Fruit fly (Drosophila melanogaster) whole organism, embryonic: ENCODE data around the gene Sbds.

ENCODE experiments used
- CG10147 ChIP-seq: fragments of 200-800 bp; sonication (Bioruptor generic); optimal IDR thresholded peaks from 2 replicates; lab custom pipeline; 2019; ENCODE audit warnings: missing biosample characterization, mild to moderate bottlenecking, missing genetic modification characterization, moderate library complexity
- CG10321 ChIP-seq: fragments of 200-800 bp; sonication (Bioruptor generic); IDR thresholded peaks from 2 replicates; pipeline ENCODE4 v1.3.6; 2022; ENCODE audit warnings: missing biosample characterization, missing genetic modification characterization
- CG10462 ChIP-seq: fragments of 200-800 bp; sonication (Bioruptor generic); optimal IDR thresholded peaks from 2 replicates; lab custom pipeline; 2016; ENCODE audit warnings: missing biosample characterization, missing genetic modification characterization
- CG11696 ChIP-seq: fragments of 200-800 bp; sonication (Bioruptor generic); IDR thresholded peaks from 2 replicates; pipeline ENCODE4 v1.3.6; 2022; ENCODE audit warnings: missing biosample characterization, missing genetic modification characterization
- CG12659 ChIP-seq: fragments of 200-800 bp; sonication (Bioruptor generic); optimal IDR thresholded peaks from 3 replicates; lab custom pipeline; 2017; ENCODE audit warnings: mild to moderate bottlenecking, missing biosample characterization, missing genetic modification reagents, missing genetic modification characterization
- CG13123 ChIP-seq: fragments of 200-800 bp; sonication (Bioruptor generic); optimal IDR thresholded peaks from 2 replicates; lab custom pipeline; 2016; ENCODE audit warnings: missing biosample characterization, missing genetic modification characterization
- CG1529 ChIP-seq: fragments of 200-800 bp; sonication (Bioruptor generic); optimal IDR thresholded peaks from 3 replicates; lab custom pipeline; 2018; ENCODE audit warnings: missing biosample characterization, missing genetic modification characterization
- CG15514 ChIP-seq: fragments of 200-800 bp; sonication (Bioruptor generic); optimal IDR thresholded peaks from 3 replicates; lab custom pipeline; 2017; ENCODE audit warnings: missing biosample characterization, missing genetic modification characterization, mild to moderate bottlenecking, moderate library complexity, missing genetic modification reagents
- CG1602 ChIP-seq: fragments of 200-800 bp; sonication (Bioruptor generic); optimal IDR thresholded peaks from 3 replicates; lab custom pipeline; 2016; ENCODE audit warnings: missing biosample characterization, missing genetic modification characterization
- CG17385 ChIP-seq: fragments of 200-800 bp; sonication (Bioruptor generic); optimal IDR thresholded peaks from 3 replicates; lab custom pipeline; 2018; ENCODE audit warnings: missing biosample characterization, mild to moderate bottlenecking, missing genetic modification characterization
- CG18011 ChIP-seq: fragments of 200-800 bp; sonication (Bioruptor generic); optimal IDR thresholded peaks from 2 replicates; lab custom pipeline; 2017; ENCODE audit warnings: missing biosample characterization, missing genetic modification characterization, mild to moderate bottlenecking, moderate library complexity, missing genotype
- CG18262 ChIP-seq: fragments of 200-800 bp; optimal IDR thresholded peaks from 3 replicates; lab custom pipeline; 2019; ENCODE audit warnings: missing biosample characterization, mild to moderate bottlenecking, missing genetic modification characterization, moderate library complexity
- CG2678 ChIP-seq: fragments of 200-800 bp; sonication (Bioruptor generic); optimal IDR thresholded peaks from 3 replicates; lab custom pipeline; 2019; ENCODE audit warnings: missing biosample characterization, mild to moderate bottlenecking, missing genetic modification characterization, moderate library complexity
- CG3065 ChIP-seq: fragments of 200-800 bp; sonication (Bioruptor generic); optimal IDR thresholded peaks from 2 replicates; lab custom pipeline; 2016; ENCODE audit warnings: missing biosample characterization, missing genetic modification characterization
- CG31365 ChIP-seq: fragments of 200-800 bp; sonication (Bioruptor generic); optimal IDR thresholded peaks from 2 replicates; lab custom pipeline; 2018; ENCODE audit warnings: missing biosample characterization, mild to moderate bottlenecking, missing genetic modification characterization
- CG32772 ChIP-seq: fragments of 200-800 bp; sonication (Bioruptor generic); IDR thresholded peaks from 2 replicates; pipeline ENCODE4 v1.3.6; 2022; ENCODE audit warnings: missing biosample characterization, missing genetic modification characterization
- CG5245 ChIP-seq: fragments of 200-800 bp; sonication (Bioruptor generic); optimal IDR thresholded peaks from 3 replicates; lab custom pipeline; 2016; ENCODE audit warnings: missing biosample characterization, missing genetic modification characterization
- CG5953 ChIP-seq: fragments of 200-800 bp; sonication (Bioruptor generic); IDR thresholded peaks from 2 replicates; pipeline ENCODE4 v1.3.6; 2022; ENCODE audit warnings: missing biosample characterization, missing genetic modification characterization
- Dfd ChIP-seq, 2 experiments: fragments of >200 bp; optimal IDR thresholded peaks; 2 replicates each; lab custom pipeline; 2017; ENCODE audit warnings: missing biosample characterization in 2 of 2, missing genetic modification characterization in 2 of 2
- Drgx ChIP-seq: fragments of 200-800 bp; sonication (Bioruptor generic); IDR thresholded peaks from 2 replicates; pipeline ENCODE4 v1.3.6; 2022; ENCODE audit warnings: missing biosample characterization, missing genetic modification characterization
- Elba2 ChIP-seq: fragments of 200-800 bp; sonication (Bioruptor generic); optimal IDR thresholded peaks from 3 replicates; lab custom pipeline; 2016; ENCODE audit warnings: missing biosample characterization, missing genetic modification characterization
- Ets65A ChIP-seq: fragments of 200-800 bp; sonication (Bioruptor generic); peaks from one replicate; lab custom pipeline; 2016; ENCODE audit warnings: missing biosample characterization, missing genetic modification characterization
- Ets97D ChIP-seq: fragments of 200-800 bp; sonication (Bioruptor generic); optimal IDR thresholded peaks from 3 replicates; lab custom pipeline; 2016; ENCODE audit warnings: missing biosample characterization, missing genetic modification characterization
- HHEX ChIP-seq: fragments of 200-800 bp; sonication (Bioruptor generic); optimal IDR thresholded peaks from 3 replicates; lab custom pipeline; 2017; ENCODE audit warnings: missing biosample characterization, mild to moderate bottlenecking, missing genetic modification characterization, missing genetic modification reagents
- HLHmδ ChIP-seq: fragments of 200-800 bp; sonication (Bioruptor generic); optimal IDR thresholded peaks from 2 replicates; lab custom pipeline; 2018; ENCODE audit warnings: missing biosample characterization, mild to moderate bottlenecking, missing genetic modification characterization, moderate library complexity
- Hr78 ChIP-seq, 2 experiments: fragments of 200-800 bp in 1 of 2; fragments of >200 bp in 1 of 2; sonication (Bioruptor generic) in 1 of 2; optimal IDR thresholded peaks; 2 replicates each; lab custom pipeline; 2017 to 2019; ENCODE audit warnings: missing biosample characterization in 2 of 2, missing genetic modification characterization in 2 of 2, mild to moderate bottlenecking in 1 of 2, moderate library complexity in 1 of 2
- Lpt ChIP-seq: fragments of >200 bp; optimal IDR thresholded peaks from 2 replicates; lab custom pipeline; 2018; ENCODE audit warnings: missing biosample characterization, missing genetic modification characterization
- Optix ChIP-seq: fragments of 200-800 bp; sonication (Bioruptor generic); IDR thresholded peaks from 3 replicates; pipeline ENCODE4 v1.3.6; 2022; ENCODE audit warnings: missing biosample characterization, missing genetic modification characterization
- Sox102F ChIP-seq: fragments of 200-800 bp; sonication (Bioruptor generic); optimal IDR thresholded peaks from 2 replicates; lab custom pipeline; 2018; ENCODE audit warnings: missing biosample characterization, mild to moderate bottlenecking, missing genetic modification characterization, moderate library complexity
- TFAM ChIP-seq: fragments of 200-800 bp; sonication (Bioruptor generic); optimal IDR thresholded peaks from 2 replicates; lab custom pipeline; 2017; ENCODE audit warnings: missing biosample characterization, missing genetic modification characterization, inconsistent platforms
- cad ChIP-seq: fragments of >200 bp; optimal IDR thresholded peaks from 2 replicates; lab custom pipeline; 2017; ENCODE audit warnings: missing biosample characterization, missing genetic modification characterization
- da ChIP-seq: fragments of 200-800 bp; sonication (Bioruptor generic); optimal IDR thresholded peaks from 2 replicates; lab custom pipeline; 2016; ENCODE audit warnings: missing biosample characterization, missing genetic modification characterization
- dan ChIP-seq: fragments of 200-800 bp; sonication (Bioruptor generic); IDR thresholded peaks from 2 replicates; pipeline ENCODE4 v1.3.6; 2022; ENCODE audit warnings: missing biosample characterization, missing genetic modification characterization
- dpn ChIP-seq, 2 experiments: fragments of 200-800 bp; sonication (Bioruptor generic); optimal IDR thresholded peaks; 3 replicates each; lab custom pipeline; 2016; ENCODE audit warnings: missing biosample characterization in 2 of 2, missing genetic modification characterization in 2 of 2
- grau ChIP-seq: fragments of 200-800 bp; optimal IDR thresholded peaks from 3 replicates; lab custom pipeline; 2019; ENCODE audit warnings: missing biosample characterization, mild to moderate bottlenecking, missing genetic modification characterization, moderate library complexity
- hth ChIP-seq: fragments of >200 bp; optimal IDR thresholded peaks from 2 replicates; lab custom pipeline; 2017; ENCODE audit warnings: inconsistent platforms
- klu ChIP-seq: fragments of 200-800 bp; sonication (Bioruptor generic); IDR thresholded peaks from 2 replicates; pipeline ENCODE4 v1.3.6; 2022; ENCODE audit warnings: missing biosample characterization, missing genetic modification characterization
- knrl ChIP-seq: fragments of 200-800 bp; sonication (Bioruptor generic); IDR thresholded peaks from 3 replicates; pipeline ENCODE4 v1.3.6; 2022; ENCODE audit warnings: missing biosample characterization, missing genetic modification characterization; ENCODE audit not compliant: partially characterized antibody
- lbe ChIP-seq: fragments of 200-800 bp; sonication (Bioruptor generic); optimal IDR thresholded peaks from 2 replicates; lab custom pipeline; 2016; ENCODE audit warnings: missing biosample characterization, mild to moderate bottlenecking, missing genetic modification characterization
- mam ChIP-seq: fragments of 200-800 bp; sonication (Bioruptor generic); optimal IDR thresholded peaks from 3 replicates; lab custom pipeline; 2016; ENCODE audit warnings: missing biosample characterization, missing genetic modification characterization
- mld ChIP-seq: fragments of 200-800 bp; sonication (Bioruptor generic); IDR thresholded peaks from 3 replicates; pipeline ENCODE4 v1.3.6; 2022; ENCODE audit warnings: missing biosample characterization, missing genetic modification characterization; ENCODE audit not compliant: partially characterized antibody
- sd ChIP-seq: fragments of 200-800 bp; sonication (Bioruptor generic); optimal IDR thresholded peaks from 3 replicates; lab custom pipeline; 2018; ENCODE audit warnings: missing biosample characterization, mild to moderate bottlenecking, missing genetic modification characterization, moderate library complexity
- sens ChIP-seq: fragments of 200-800 bp; sonication (Bioruptor generic); peaks from one replicate; lab custom pipeline; 2016; ENCODE audit warnings: missing biosample characterization, missing genetic modification characterization
- sim ChIP-seq: fragments of 200-800 bp; sonication (Bioruptor generic); IDR thresholded peaks from 2 replicates; pipeline ENCODE4 v1.3.6; 2022; ENCODE audit warnings: missing biosample characterization, missing genetic modification characterization
- sisA ChIP-seq: fragments of 200-800 bp; sonication (Bioruptor generic); IDR thresholded peaks from 2 replicates; pipeline ENCODE4 v1.3.6; 2022; ENCODE audit warnings: missing biosample characterization, missing genetic modification characterization
- so ChIP-seq: fragments of 200-800 bp; sonication (Bioruptor generic); IDR thresholded peaks from 3 replicates; pipeline ENCODE4 v1.3.6; 2022; ENCODE audit warnings: missing biosample characterization, missing genetic modification characterization
- tll ChIP-seq, 2 experiments: fragments of 200-800 bp in 1 of 2; fragments of >200 bp in 1 of 2; sonication (Bioruptor generic) in 1 of 2; optimal IDR thresholded peaks; 2 replicates each; lab custom pipeline; 2017 to 2019; ENCODE audit warnings: missing biosample characterization in 2 of 2, missing genetic modification characterization in 2 of 2, mild to moderate bottlenecking in 1 of 2, moderate library complexity in 1 of 2
- trh ChIP-seq: fragments of 200-800 bp; sonication (Bioruptor generic); optimal IDR thresholded peaks from 2 replicates; lab custom pipeline; 2016; ENCODE audit warnings: missing biosample characterization, missing genetic modification characterization
- ttk ChIP-seq: fragments of 200-800 bp; sonication (Bioruptor generic); IDR thresholded peaks from 2 replicates; pipeline ENCODE4 v2.1.2; 2022; ENCODE audit warnings: missing biosample characterization, missing genetic modification characterization
- zen ChIP-seq: fragments of 200-800 bp; sonication (Bioruptor generic); optimal IDR thresholded peaks from 3 replicates; lab custom pipeline; 2018; ENCODE audit warnings: missing biosample characterization, mild to moderate bottlenecking, missing genetic modification characterization, moderate library complexity

Gene Sbds

DNA sequence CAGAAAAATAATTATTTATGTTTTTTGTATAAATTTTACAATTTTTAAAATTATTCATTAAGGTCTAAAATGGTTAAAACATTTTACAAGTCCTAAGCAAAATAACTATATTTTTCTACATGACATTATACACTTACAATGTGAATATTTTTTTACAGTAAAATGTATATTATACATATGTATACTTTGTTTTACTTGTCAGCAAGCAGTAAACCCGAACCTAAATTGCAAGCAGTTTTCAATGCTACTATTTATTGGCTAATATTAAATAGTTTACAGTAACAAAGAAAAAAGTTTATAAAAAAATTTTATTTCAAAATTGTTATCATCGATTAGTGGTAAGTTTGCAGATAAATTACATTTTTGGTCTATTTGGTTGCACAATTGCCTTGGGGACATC, 11.1 kb downstream of the Sbds start (continued):
- TF ChIP-seq hth (no peak), CG13123 (GFP tag; lab: Kevin White, UChicago) (no peak), Lpt (GFP tag; lab: Kevin White, UChicago) (no peak), sim (GFP tag; lab: Robert Waterston, UW) (no peak), trh (GFP tag; lab: Kevin White, UChicago) (no peak), tll (GFP tag; optimal IDR thresholded peaks at IDR 0.05; lab: Kevin White, UChicago) (no peak), knrl (peak; percentile 64), Hr78 (GFP tag; optimal IDR thresholded peaks at IDR 0.05; lab: Kevin White, UChicago) (no peak), CG31365 (tag; lab: Kevin White, UChicago) (peak; percentile 57)

dm6 chr3L:6764535-6765187, 11.9 kb downstream of the Sbds start:
- TF ChIP-seq CG11696 (GFP tag; lab: Robert Waterston, UW) (no peak), Ets97D (no peak), CG10147 (GFP tag; lab: Kevin White, UChicago) (no peak), mld (GFP tag; lab: Robert Waterston, UW) (no peak), Optix (GFP tag; lab: Robert Waterston, UW) (no peak), Sox102F (GFP tag; lab: Kevin White, UChicago) (no peak), Ets65A (GFP tag; lab: Kevin White, UChicago) (no peak), zen (peak; percentile 92), CG32772 (GFP tag; lab: Robert Waterston, UW) (no peak), lbe (GFP tag; lab: Kevin White, UChicago) (no peak), Drgx (GFP tag; lab: Robert Waterston, UW) (no peak), HLHmδ (GFP tag; lab: Kevin White, UChicago) (no peak), CG12659 (no peak), dan (GFP tag; lab: Robert Waterston, UW) (no peak), tll (GFP tag; optimal IDR thresholded peaks at IDR 0.05; lab: Kevin White, UChicago) (peak in 1 of 2 experiments; percentile 75), so (GFP tag; lab: Robert Waterston, UW) (no peak), CG3065 (GFP tag; lab: Kevin White, UChicago) (no peak), CG5953 (GFP tag; lab: Robert Waterston, UW) (no peak), CG18011 (GFP tag; lab: Kevin White, UChicago) (no peak), CG15514 (GFP tag; lab: Kevin White, UChicago) (no peak), sens (GFP tag; lab: Kevin White, UChicago) (no peak), cad (GFP tag; lab: Kevin White, UChicago) (peak; percentile 81), CG10462 (GFP tag; lab: Kevin White, UChicago) (no peak), CG17385 (no peak), CG18262 (tag; lab: Kevin White, UChicago) (no peak), sisA (no peak), CG10321 (GFP tag; lab: Robert Waterston, UW) (no peak), klu (GFP tag; lab: Robert Waterston, UW) (no peak), sd (no peak), CG2678 (tag; lab: Kevin White, UChicago) (no peak), mam (GFP tag; lab: Kevin White, UChicago) (no peak), HHEX (GFP tag; lab: Kevin White, UChicago) (no peak), CG1602 (GFP tag; lab: Kevin White, UChicago) (no peak), CG1529 (GFP tag; lab: Kevin White, UChicago) (no peak), Dfd (GFP tag; optimal IDR thresholded peaks at IDR 0.05; lab: Kevin White, UChicago) (no peak), da (no peak), Elba2 (GFP tag; lab: Kevin White, UChicago) (peak; percentile 64), ttk (GFP tag; lab: Robert Waterston, UW) (no peak), dpn (GFP tag; optimal IDR thresholded peaks at IDR 0.05; lab: Kevin White, UChicago) (no peak), TFAM (GFP tag; lab: Kevin White, UChicago) (no peak), CG5245 (GFP tag; lab: Kevin White, UChicago) (no peak), grau (tag; lab: Kevin White, UChicago) (peak; percentile 15)
